Worm (Caenorhabditis elegans) whole organism, L4 larva: ENCODE data around the gene Y57G11C.52.

Experiments used
- D1046.2 ChIP-seq: fragments of 200-800 bp; sonication (Bioruptor generic); IDR thresholded peaks from 2 replicates; pipeline ENCODE4 v1.3.6; 2022; ENCODE audit warnings: missing genetic modification characterization, missing compliant biosample characterization
- F37D6.2 ChIP-seq: sonication (generic microtip); optimal IDR thresholded peaks from 2 replicates; lab custom pipeline; 2016; ENCODE audit warnings: mild to moderate bottlenecking, missing genetic modification characterization, missing compliant biosample characterization
- F44E2.7 ChIP-seq: fragments of 200-800 bp; sonication (Bioruptor generic); IDR thresholded peaks from 2 replicates; pipeline ENCODE4 v2.1.2; 2022; ENCODE audit warnings: missing genetic modification characterization, missing compliant biosample characterization
- F49E8.2 ChIP-seq: sonication (generic microtip); optimal IDR thresholded peaks from 2 replicates; lab custom pipeline; 2016; ENCODE audit warnings: missing compliant biosample characterization, mild to moderate bottlenecking, missing genetic modification characterization, borderline replicate concordance
- T20F7.1 ChIP-seq: fragments of 200-800 bp; sonication (Bioruptor generic); optimal IDR thresholded peaks from 2 replicates; lab custom pipeline; 2018; ENCODE audit warnings: mild to moderate bottlenecking, missing genetic modification characterization, missing compliant biosample characterization
- aha-1 ChIP-seq: fragments of 150-350 bp; peaks from one replicate; lab custom pipeline; 2014; ENCODE audit warnings: missing biosample characterization, missing genetic modification characterization
- arid-1 ChIP-seq: fragments of 200-800 bp; sonication (Bioruptor generic); conservative IDR thresholded peaks from 2 replicates; pipeline ENCODE4 v1.3.6; 2022; ENCODE audit warnings: missing genetic modification reagents, missing genetic modification characterization, missing compliant biosample characterization
- attf-4 ChIP-seq: sonication (generic microtip); optimal IDR thresholded peaks from 3 replicates; lab custom pipeline; 2017; ENCODE audit warnings: missing biosample characterization, missing genetic modification characterization
- ceh-28 ChIP-seq: fragments of 150-350 bp; optimal IDR thresholded peaks from 2 replicates; lab custom pipeline; 2014; ENCODE audit warnings: missing biosample characterization, missing genetic modification reagents, missing genetic modification characterization
- daf-16 ChIP-seq, 3 experiments: sonication (generic microtip); optimal IDR thresholded peaks; 2 replicates each; lab custom pipeline; 2016 to 2017; ENCODE audit warnings: missing genetic modification characterization in 3 of 3, missing genetic modification reagents in 3 of 3, mild to moderate bottlenecking in 2 of 3, missing compliant biosample characterization in 2 of 3, missing biosample characterization in 1 of 3, moderate library complexity in 1 of 3
- dmd-6 ChIP-seq: fragments of 200-800 bp; sonication (Bioruptor generic); IDR thresholded peaks from 2 replicates; pipeline ENCODE4 v1.3.6; 2022; ENCODE audit warnings: missing genetic modification reagents, missing genetic modification characterization, missing compliant biosample characterization
- dmd-8 ChIP-seq: fragments of 200-800 bp; sonication (Bioruptor generic); IDR thresholded peaks from 2 replicates; pipeline ENCODE4 v1.3.6; 2022; ENCODE audit warnings: missing genetic modification characterization, missing compliant biosample characterization
- duxl-1 ChIP-seq: sonication (generic microtip); optimal IDR thresholded peaks from 2 replicates; lab custom pipeline; 2016; ENCODE audit warnings: mild to moderate bottlenecking, missing genetic modification characterization, moderate library complexity, missing compliant biosample characterization; ENCODE audit not compliant: poor library complexity
- dve-1 ChIP-seq: sonication (generic microtip); optimal IDR thresholded peaks from 2 replicates; lab custom pipeline; 2017; ENCODE audit warnings: antibody characterized with exemption, mild to moderate bottlenecking, missing genetic modification characterization, missing compliant biosample characterization; ENCODE audit not compliant: insufficient read depth
- fos-1 ChIP-seq: fragments of 150-350 bp; optimal IDR thresholded peaks from 2 replicates; lab custom pipeline; 2014; ENCODE audit warnings: missing biosample characterization, missing genetic modification characterization
- gei-8 ChIP-seq: fragments of 200-800 bp; sonication (Bioruptor generic); optimal IDR thresholded peaks from 2 replicates; lab custom pipeline; 2018; ENCODE audit warnings: mild to moderate bottlenecking, missing genetic modification characterization, missing compliant biosample characterization
- hif-1 ChIP-seq, 2 experiments: sonication (generic microtip); optimal IDR thresholded peaks; 2 replicates each; lab custom pipeline; 2016 to 2017; ENCODE audit warnings: missing compliant biosample characterization in 2 of 2, missing genetic modification characterization in 2 of 2, missing genetic modification reagents in 2 of 2, missing genotype in 2 of 2, mild to moderate bottlenecking in 1 of 2
- hmg-1.1 ChIP-seq: fragments of 200-800 bp; sonication (Bioruptor generic); IDR thresholded peaks from 2 replicates; pipeline ENCODE4 v1.3.6; 2022; ENCODE audit warnings: missing genetic modification reagents, missing genetic modification characterization, missing compliant biosample characterization
- jun-1 ChIP-seq: fragments of 150-350 bp; optimal IDR thresholded peaks from 2 replicates; lab custom pipeline; 2014; ENCODE audit warnings: missing biosample characterization, missing genetic modification reagents, missing genetic modification characterization
- lin-38 ChIP-seq: fragments of 200-800 bp; sonication (Bioruptor generic); IDR thresholded peaks from 2 replicates; pipeline ENCODE4 v1.3.6; 2022; ENCODE audit warnings: missing genetic modification reagents, missing genetic modification characterization, missing compliant biosample characterization
- lin-39 ChIP-seq: fragments of 150-350 bp; optimal IDR thresholded peaks from 2 replicates; lab custom pipeline; 2014; ENCODE audit warnings: missing biosample characterization, missing genetic modification reagents, missing genetic modification characterization
- mdl-1 ChIP-seq, 2 experiments: fragments of 150-350 bp in 1 of 2; sonication (generic microtip) in 1 of 2; optimal IDR thresholded peaks; 2 replicates each; lab custom pipeline; 2014 to 2017; ENCODE audit warnings: missing biosample characterization in 2 of 2, missing genetic modification characterization in 2 of 2
- nhr-41 ChIP-seq: fragments of 200-800 bp; sonication (Bioruptor generic); IDR thresholded peaks from 2 replicates; pipeline ENCODE4 v1.3.6; 2022; ENCODE audit warnings: missing genetic modification reagents, missing genetic modification characterization, missing compliant biosample characterization
- php-3 ChIP-seq: fragments of 200-800 bp; sonication (Bioruptor generic); IDR thresholded peaks from 2 replicates; pipeline ENCODE4 v1.3.6; 2022; ENCODE audit warnings: missing genetic modification reagents, missing genetic modification characterization, missing compliant biosample characterization
- skn-1 ChIP-seq: fragments of 150-350 bp; optimal IDR thresholded peaks from 2 replicates; lab custom pipeline; 2014; ENCODE audit warnings: missing biosample characterization, missing genetic modification characterization
- snpc-1.2 ChIP-seq: fragments of 200-800 bp; sonication (Bioruptor generic); IDR thresholded peaks from 2 replicates; pipeline ENCODE4 v1.3.6; 2022; ENCODE audit warnings: missing genetic modification reagents, missing genetic modification characterization, missing compliant biosample characterization
- snpc-4 ChIP-seq: fragments of 150-350 bp; optimal IDR thresholded peaks from 2 replicates; lab custom pipeline; 2014; ENCODE audit warnings: missing biosample characterization, missing genetic modification characterization
- spr-1 ChIP-seq: sonication (generic microtip); optimal IDR thresholded peaks from 2 replicates; lab custom pipeline; 2016; ENCODE audit warnings: mild to moderate bottlenecking, missing genetic modification characterization, missing compliant biosample characterization
- spr-3 ChIP-seq: fragments of 200-800 bp; sonication (Bioruptor generic); optimal IDR thresholded peaks from 2 replicates; lab custom pipeline; 2018; ENCODE audit warnings: mild to moderate bottlenecking, missing genetic modification characterization, missing compliant biosample characterization
- unc-130 ChIP-seq: sonication (generic microtip); optimal IDR thresholded peaks from 2 replicates; lab custom pipeline; 2016; ENCODE audit warnings: missing genetic modification reagents, missing genetic modification characterization, missing compliant biosample characterization
- unc-62 ChIP-seq, 3 experiments: fragments of 150-350 bp in 1 of 3; sonication (generic microtip); optimal IDR thresholded peaks in 2 of 3; peaks in 1 of 3; 1 replicate in 1 of 3; 2 replicates in 2 of 3; lab custom pipeline; 2014 to 2017; ENCODE audit warnings: missing biosample characterization in 3 of 3, missing genetic modification characterization in 3 of 3, missing genetic modification reagents in 3 of 3, missing genotype in 1 of 3
- zfp-2 ChIP-seq: sonication (generic microtip); optimal IDR thresholded peaks from 2 replicates; lab custom pipeline; 2016; ENCODE audit warnings: mild to moderate bottlenecking, missing genetic modification characterization, missing compliant biosample characterization

Y57G11C.52 gene

ce11 chrIV:14826151-14826757, 27.5 kb upstream of the Y57G11C.52 start:
- peak in 1 of 2 experiments; percentile 52 for TF ChIP-seq unc-62 (GFP tag; optimal IDR thresholded peaks at IDR 0.05 in 1 of 2; lab: Kevin White, UChicago)
- TF ChIP-seq unc-62 (tag; optimal IDR thresholded peaks at IDR 0.05; lab: Kevin White, UChicago): no peak
- TF ChIP-seq aha-1: peak; percentile 86
- TF ChIP-seq D1046.2 (GFP tag; lab: Robert Waterston, UW): no peak
- peak; percentile 12 for TF ChIP-seq F49E8.2
- TF ChIP-seq mdl-1 (tag; optimal IDR thresholded peaks at IDR 0.05; lab: Kevin White, UChicago): no peak
- TF ChIP-seq lin-38 (GFP tag; lab: Robert Waterston, UW): peak; percentile 41
- TF ChIP-seq snpc-1.2 (GFP tag; lab: Robert Waterston, UW): peak; percentile 84
- TF ChIP-seq, all 104 proteins: peak for 5

DNA sequence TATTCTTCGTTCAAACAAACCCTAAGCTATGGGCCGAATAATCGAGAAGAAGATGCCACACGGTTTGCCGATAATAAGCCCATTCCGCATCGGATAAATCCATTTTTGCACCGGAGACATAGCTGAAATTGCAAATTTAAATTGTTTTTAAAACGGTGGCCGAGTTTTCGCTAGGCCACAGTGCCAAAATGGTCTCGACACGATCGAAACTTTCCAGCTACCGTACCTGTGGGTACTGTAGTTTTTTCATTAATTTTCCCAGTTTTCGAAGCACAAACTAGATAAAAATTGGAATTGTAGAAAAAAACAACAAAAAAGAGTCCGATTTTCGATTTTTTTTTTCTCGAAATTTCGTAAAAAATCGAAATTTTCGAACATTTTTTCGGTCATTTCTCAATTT, 25.6 kb upstream of the Y57G11C.52 start:
- TF ChIP-seq aha-1: no peak
- no peak for TF ChIP-seq hif-1 (tag; optimal IDR thresholded peaks at IDR 0.05; lab: Kevin White, UChicago)
- no peak for TF ChIP-seq gei-8
- no peak for TF ChIP-seq unc-130 (GFP tag; lab: Kevin White, UChicago)
- no peak for TF ChIP-seq F44E2.7 (GFP tag; lab: Robert Waterston, UW)
- no peak for TF ChIP-seq zfp-2 (tag; lab: Kevin White, UChicago)
- TF ChIP-seq attf-4 (tag; lab: Kevin White, UChicago): no peak
- TF ChIP-seq unc-62 (GFP tag; optimal IDR thresholded peaks at IDR 0.05 in 1 of 2; lab: Kevin White, UChicago): peak in 1 of 2 experiments; percentile 72
- TF ChIP-seq unc-62 (tag; optimal IDR thresholded peaks at IDR 0.05; lab: Kevin White, UChicago): no peak

DNA sequence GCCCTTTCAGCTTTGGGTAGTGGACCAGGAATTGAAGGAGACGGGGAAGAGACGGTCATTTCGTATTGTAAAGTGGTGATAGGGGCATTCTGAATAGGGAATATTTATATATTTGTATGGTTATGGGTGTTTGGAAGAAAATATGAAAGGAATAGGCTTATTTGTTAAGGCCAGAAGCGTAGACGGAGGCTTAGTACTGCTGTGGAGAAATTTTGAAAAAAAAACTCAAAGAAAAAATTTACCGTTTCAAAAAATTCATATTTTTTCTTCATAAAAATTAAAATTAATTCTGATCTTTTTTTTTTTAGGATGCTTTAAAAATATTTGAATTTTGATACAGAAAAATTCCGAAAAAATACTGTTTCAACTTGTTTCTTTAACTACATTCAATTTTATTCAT, 24.8 kb upstream of the Y57G11C.52 start, which contains the start of gene hhat-2:
Gene hhat-2 (minus strand): TSS at position 101 of the 400 bp plus-strand sequence.
- TF ChIP-seq dmd-8 (GFP tag; lab: Robert Waterston, UW) (no peak), dmd-6 (GFP tag; lab: Robert Waterston, UW) (no peak), snpc-4 (tag; lab: Kevin White, UChicago) (no peak), ceh-28 (tag; lab: Kevin White, UChicago) (no peak), spr-3 (no peak), fos-1 (no peak), dve-1 (tag; lab: Kevin White, UChicago) (no peak), arid-1 (GFP tag; lab: Robert Waterston, UW) (no peak), lin-39 (tag; lab: Kevin White, UChicago) (no peak), spr-1 (tag; lab: Kevin White, UChicago) (no peak), lin-38 (GFP tag; lab: Robert Waterston, UW) (no peak), skn-1 (tag; lab: Kevin White, UChicago) (no peak), nhr-41 (GFP tag; lab: Robert Waterston, UW) (no peak), attf-4 (tag; lab: Kevin White, UChicago) (no peak), daf-16 (GFP tag; optimal IDR thresholded peaks at IDR 0.05; lab: Kevin White, UChicago) (no peak), daf-16 (tag; optimal IDR thresholded peaks at IDR 0.05; lab: Kevin White, UChicago) (no peak), jun-1 (tag; lab: Kevin White, UChicago) (no peak), T20F7.1 (GFP tag; lab: Kevin White, UChicago) (no peak), hmg-1.1 (no peak), F37D6.2 (no peak)

ce11 chrIV:14833537-14833936, 20.3 kb upstream of the Y57G11C.52 start:
- 0 out of 2 replicates have a peak, but pooled peaks have one; percentile 17 for TF ChIP-seq php-3 (GFP tag; lab: Robert Waterston, UW)
- no peak for TF ChIP-seq duxl-1 (tag; lab: Kevin White, UChicago)
- TF ChIP-seq dve-1 (tag; lab: Kevin White, UChicago): peak; percentile 29
- no peak for TF ChIP-seq daf-16 (GFP tag; optimal IDR thresholded peaks at IDR 0.05; lab: Kevin White, UChicago)
- peak; percentile 28 for TF ChIP-seq daf-16 (tag; optimal IDR thresholded peaks at IDR 0.05; lab: Kevin White, UChicago)
- TF ChIP-seq, all 104 proteins: peak for 3
